Worm (Caenorhabditis elegans) whole organism, late embryonic: Measurements from ENCODE around the gene ptr-3.

ENCODE experiments used
- T23F11.4 ChIP-seq: fragments of 200-800 bp; sonication (Bioruptor generic); optimal IDR thresholded peaks from 2 replicates; lab custom pipeline; 2018; ENCODE audit warnings: mild to moderate bottlenecking, missing genetic modification characterization, missing compliant biosample characterization
- Y22D7AL.16 ChIP-seq: sonication (generic microtip); optimal IDR thresholded peaks from 2 replicates; lab custom pipeline; 2016; ENCODE audit warnings: missing genetic modification characterization, missing compliant biosample characterization
- ama-1 ChIP-seq: fragments of 150-350 bp; optimal IDR thresholded peaks from 2 replicates; lab custom pipeline; 2014
- ceh-24 ChIP-seq: sonication (generic microtip); optimal IDR thresholded peaks from 2 replicates; lab custom pipeline; 2016; ENCODE audit warnings: mild to moderate bottlenecking, missing genetic modification characterization, missing compliant biosample characterization
- fax-1 ChIP-seq: sonication (generic microtip); optimal IDR thresholded peaks from 2 replicates; lab custom pipeline; 2016; ENCODE audit warnings: missing genotype, missing genetic modification characterization, missing compliant biosample characterization
- lin-11 ChIP-seq: fragments of 200-800 bp; sonication (Bioruptor generic); optimal IDR thresholded peaks from 2 replicates; lab custom pipeline; 2018; ENCODE audit warnings: mild to moderate bottlenecking, missing genetic modification characterization, missing compliant biosample characterization
- nhr-11 ChIP-seq: fragments of 150-350 bp; optimal IDR thresholded peaks from 2 replicates; lab custom pipeline; 2014; ENCODE audit warnings: missing biosample characterization, missing genetic modification characterization
- odd-2 ChIP-seq: sonication (generic microtip); optimal IDR thresholded peaks from 2 replicates; lab custom pipeline; 2017; ENCODE audit warnings: antibody characterized with exemption, mild to moderate bottlenecking, missing genetic modification characterization, missing compliant biosample characterization
- pha-4 ChIP-seq: fragments of 150-350 bp; optimal IDR thresholded peaks from 2 replicates; lab custom pipeline; 2018; ENCODE audit warnings: missing biosample characterization, missing genetic modification reagents, missing genetic modification characterization
- sox-4 ChIP-seq: sonication (generic microtip); optimal IDR thresholded peaks from 2 replicates; lab custom pipeline; 2017; ENCODE audit warnings: mild to moderate bottlenecking, missing genetic modification characterization, inconsistent platforms, missing compliant biosample characterization
- tbx-2 ChIP-seq: sonication (generic microtip); optimal IDR thresholded peaks from 2 replicates; lab custom pipeline; 2016; ENCODE audit warnings: missing genetic modification characterization, missing compliant biosample characterization
- ttx-3 ChIP-seq: sonication (generic microtip); optimal IDR thresholded peaks from 2 replicates; lab custom pipeline; 2016; ENCODE audit warnings: missing genetic modification reagents, missing genetic modification characterization, missing compliant biosample characterization
- unc-86 ChIP-seq: sonication (generic microtip); optimal IDR thresholded peaks from 2 replicates; lab custom pipeline; 2016; ENCODE audit warnings: missing genetic modification characterization, missing compliant biosample characterization

- no peak for TF ChIP-seq ttx-3 (tag; lab: Kevin White, UChicago)
- no peak for TF ChIP-seq ama-1 (lab: Kevin White, UChicago)
- no peak for TF ChIP-seq T23F11.4 (GFP tag; lab: Kevin White, UChicago)
- no peak for TF ChIP-seq pha-4 (tag; lab: Kevin White, UChicago)
- no peak for TF ChIP-seq sox-4 (tag; lab: Kevin White, UChicago)
- TF ChIP-seq fax-1 (tag; lab: Kevin White, UChicago): no peak
- TF ChIP-seq lin-11 (tag; lab: Kevin White, UChicago): no peak
- TF ChIP-seq odd-2: no peak
- no peak for TF ChIP-seq Y22D7AL.16 (tag; lab: Kevin White, UChicago)
- no peak for TF ChIP-seq unc-86 (tag; lab: Kevin White, UChicago)
- no peak for TF ChIP-seq ceh-24
- TF ChIP-seq nhr-11: no peak
- TF ChIP-seq tbx-2 (tag; lab: Kevin White, UChicago): no peak
These were observed 7.6 kb upstream of the ptr-3 start, which contains the start of gene C03H5.4 for ce11 chrII:374950-375349.
